Fruit fly (Drosophila melanogaster) Kc167 (cell line): Measurements from ENCODE around the gene CG13043.

Experiments
- Myc ChIP-seq: fragments of >200 bp; optimal IDR thresholded peaks from 2 replicates; lab custom pipeline; 2017; ENCODE audit warnings: missing external identifiers
- Sin3A ChIP-seq: fragments of >200 bp; optimal IDR thresholded peaks from 2 replicates; lab custom pipeline; 2018; ENCODE audit warnings: missing external identifiers
- h ChIP-seq: fragments of >200 bp; optimal IDR thresholded peaks from 3 replicates; lab custom pipeline; 2018; ENCODE audit warnings: missing external identifiers
- insv ChIP-seq: fragments of >200 bp; optimal IDR thresholded peaks from 3 replicates; lab custom pipeline; 2018; ENCODE audit warnings: missing external identifiers
- psq ChIP-seq: fragments of >200 bp; optimal IDR thresholded peaks from 2 replicates; lab custom pipeline; 2017; ENCODE audit warnings: missing external identifiers
- ttk ChIP-seq: sonication (Bioruptor generic); optimal IDR thresholded peaks from 2 replicates; lab custom pipeline; 2017; ENCODE audit warnings: missing external identifiers

DNA sequence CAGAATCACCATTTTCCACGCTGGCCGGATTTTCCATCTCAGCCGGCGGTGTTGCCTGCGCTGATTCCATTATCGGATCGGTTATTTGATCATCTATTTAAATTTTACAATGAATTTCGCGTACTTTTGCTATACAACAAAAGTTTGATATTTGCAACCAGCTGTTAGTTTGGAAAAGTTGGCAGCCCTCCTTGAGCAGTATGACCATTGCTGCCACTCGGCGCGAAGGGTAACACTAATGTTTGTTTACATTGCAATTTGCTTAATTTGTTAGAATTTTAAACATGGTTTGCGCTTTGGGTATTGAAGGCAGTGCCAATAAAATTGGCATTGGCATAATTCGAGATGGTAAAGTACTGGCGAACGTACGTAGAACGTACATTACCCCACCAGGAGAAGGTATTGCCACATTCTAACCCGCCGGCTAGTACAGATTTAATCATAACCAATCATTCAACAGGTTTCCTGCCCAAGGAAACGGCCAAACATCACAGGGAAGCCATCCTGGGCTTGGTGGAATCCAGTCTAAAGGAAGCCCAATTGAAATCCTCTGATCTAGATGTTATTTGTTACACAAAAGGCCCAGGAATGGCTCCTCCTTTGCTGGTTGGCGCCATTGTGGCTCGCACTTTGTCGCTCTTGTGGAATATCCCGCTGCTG lies 46.2 kb upstream of the CG13043 start, which contains the start of the genes Golgin104 and Tcs3:
- no peak for TF ChIP-seq h (lab: Kevin White, UChicago)
- no peak for TF ChIP-seq ttk
- no peak for TF ChIP-seq Myc
- TF ChIP-seq Sin3A (lab: Kevin White, UChicago): no peak
- no peak for TF ChIP-seq psq (lab: Kevin White, UChicago)
- no peak for TF ChIP-seq insv (lab: Kevin White, UChicago)
